Worm (Caenorhabditis elegans) whole organism, L2 larva: ENCODE measurements around the gene hir-1.

ENCODE experiments used
- C34F6.9 ChIP-seq: fragments of 150-350 bp; optimal IDR thresholded peaks from 2 replicates; lab custom pipeline; 2014; ENCODE audit warnings: missing biosample characterization, missing genetic modification characterization
- F13H6.1 ChIP-seq: sonication (generic microtip); optimal IDR thresholded peaks from 2 replicates; lab custom pipeline; 2016; ENCODE audit warnings: missing genetic modification characterization, missing compliant biosample characterization
- R02D3.7 ChIP-seq: fragments of 150-350 bp; optimal IDR thresholded peaks from 2 replicates; lab custom pipeline; 2014; ENCODE audit warnings: missing biosample characterization, missing genetic modification characterization
- Y55F3AM.14 ChIP-seq: fragments of 200-800 bp; sonication (Bioruptor generic); optimal IDR thresholded peaks from 2 replicates; lab custom pipeline; 2018; ENCODE audit warnings: mild to moderate bottlenecking, missing genetic modification characterization, missing compliant biosample characterization
- ZK546.5 ChIP-seq: sonication (generic microtip); optimal IDR thresholded peaks from 2 replicates; lab custom pipeline; 2017; ENCODE audit warnings: missing biosample characterization, missing genetic modification characterization
- alr-1 ChIP-seq: fragments of 150-350 bp; optimal IDR thresholded peaks from 2 replicates; lab custom pipeline; 2014; ENCODE audit warnings: missing biosample characterization, missing genetic modification characterization
- aly-2 ChIP-seq: fragments of 150-350 bp; optimal IDR thresholded peaks from 2 replicates; lab custom pipeline; 2014; ENCODE audit warnings: missing biosample characterization, missing genetic modification characterization
- ama-1 ChIP-seq: fragments of 150-350 bp; optimal IDR thresholded peaks from 2 replicates; lab custom pipeline; 2018; ENCODE audit warnings: inconsistent platforms
- blmp-1 ChIP-seq: sonication (generic microtip); optimal IDR thresholded peaks from 2 replicates; lab custom pipeline; 2017; ENCODE audit warnings: missing genetic modification characterization, mild to moderate bottlenecking, missing compliant biosample characterization, antibody characterized with exemption, moderate library complexity; ENCODE audit not compliant: insufficient read depth
- ceh-16 ChIP-seq: fragments of 150-350 bp; optimal IDR thresholded peaks from 2 replicates; lab custom pipeline; 2014; ENCODE audit warnings: missing biosample characterization, missing genetic modification characterization
- ceh-82 ChIP-seq: fragments of 150-350 bp; optimal IDR thresholded peaks from 2 replicates; lab custom pipeline; 2014; ENCODE audit warnings: missing biosample characterization, missing genetic modification characterization
- crh-2 ChIP-seq: sonication (generic microtip); optimal IDR thresholded peaks from 2 replicates; lab custom pipeline; 2017; ENCODE audit warnings: missing biosample characterization, missing genetic modification characterization
- dmd-4 ChIP-seq: sonication (generic microtip); optimal IDR thresholded peaks from 2 replicates; lab custom pipeline; 2017; ENCODE audit warnings: missing biosample characterization, missing genetic modification characterization
- egl-27 ChIP-seq: sonication (generic microtip); optimal IDR thresholded peaks from 3 replicates; lab custom pipeline; 2017; ENCODE audit warnings: missing biosample characterization, missing genetic modification reagents, missing genetic modification characterization
- elt-1 ChIP-seq: fragments of 150-350 bp; optimal IDR thresholded peaks from 2 replicates; lab custom pipeline; 2014; ENCODE audit warnings: missing biosample characterization, missing genetic modification characterization
- elt-3 ChIP-seq: sonication (generic microtip); optimal IDR thresholded peaks from 2 replicates; lab custom pipeline; 2017; ENCODE audit warnings: missing biosample characterization, missing genetic modification characterization
- fos-1 ChIP-seq: fragments of 150-350 bp; optimal IDR thresholded peaks from 2 replicates; lab custom pipeline; 2014; ENCODE audit warnings: missing biosample characterization, missing genetic modification characterization
- gmeb-1 ChIP-seq: fragments of 150-350 bp; optimal IDR thresholded peaks from 2 replicates; lab custom pipeline; 2014; ENCODE audit warnings: missing biosample characterization, missing genetic modification characterization
- lin-11 ChIP-seq: fragments of 150-350 bp; sonication (generic microtip); optimal IDR thresholded peaks from 2 replicates; lab custom pipeline; 2014; ENCODE audit warnings: missing biosample characterization, missing genetic modification characterization, inconsistent platforms, mixed read lengths
- lin-13 ChIP-seq: fragments of 150-350 bp; optimal IDR thresholded peaks from 2 replicates; lab custom pipeline; 2014; ENCODE audit warnings: missing biosample characterization, missing genetic modification reagents, missing genetic modification characterization
- lin-39 ChIP-seq: fragments of 150-350 bp; optimal IDR thresholded peaks from 2 replicates; lab custom pipeline; 2014; ENCODE audit warnings: missing biosample characterization, missing genetic modification reagents, missing genetic modification characterization
- lsy-2 ChIP-seq, 2 experiments: fragments of 150-350 bp in 1 of 2; sonication (generic microtip) in 1 of 2; optimal IDR thresholded peaks; 2 replicates each; lab custom pipeline; 2014 to 2017; ENCODE audit warnings: missing biosample characterization in 2 of 2, missing genetic modification characterization in 2 of 2
- mab-5 ChIP-seq: fragments of 150-350 bp; optimal IDR thresholded peaks from 2 replicates; lab custom pipeline; 2014; ENCODE audit warnings: missing biosample characterization, missing genetic modification characterization
- mbf-1 ChIP-seq: sonication (generic microtip); optimal IDR thresholded peaks from 2 replicates; lab custom pipeline; 2017; ENCODE audit warnings: missing biosample characterization, missing genetic modification characterization
- mdl-1 ChIP-seq, 2 experiments: fragments of 150-350 bp in 1 of 2; sonication (generic microtip) in 1 of 2; optimal IDR thresholded peaks; 2 replicates each; lab custom pipeline; 2017; ENCODE audit warnings: missing biosample characterization in 2 of 2, missing genetic modification characterization in 2 of 2
- nhr-10 ChIP-seq: sonication (generic microtip); optimal IDR thresholded peaks from 2 replicates; lab custom pipeline; 2017; ENCODE audit warnings: missing biosample characterization, missing genetic modification characterization
- nhr-11 ChIP-seq: fragments of 150-350 bp; optimal IDR thresholded peaks from 2 replicates; lab custom pipeline; 2014; ENCODE audit warnings: missing biosample characterization, missing genetic modification characterization
- nhr-12 ChIP-seq: fragments of 150-350 bp; optimal IDR thresholded peaks from 2 replicates; lab custom pipeline; 2014; ENCODE audit warnings: missing biosample characterization, missing genetic modification characterization
- nhr-129 ChIP-seq: fragments of 150-350 bp; optimal IDR thresholded peaks from 2 replicates; lab custom pipeline; 2014; ENCODE audit warnings: missing biosample characterization, missing genetic modification characterization
- nhr-21 ChIP-seq: fragments of 150-350 bp; optimal IDR thresholded peaks from 2 replicates; lab custom pipeline; 2014; ENCODE audit warnings: missing biosample characterization, missing genetic modification characterization
- nhr-23 ChIP-seq: fragments of 150-350 bp; optimal IDR thresholded peaks from 2 replicates; lab custom pipeline; 2014; ENCODE audit warnings: missing biosample characterization, missing genetic modification reagents, missing genetic modification characterization
- nhr-237 ChIP-seq: fragments of 150-350 bp; optimal IDR thresholded peaks from 2 replicates; lab custom pipeline; 2014; ENCODE audit warnings: missing biosample characterization, missing genetic modification characterization
- nhr-25 ChIP-seq: fragments of 150-350 bp; sonication (generic microtip); optimal IDR thresholded peaks from 3 replicates; lab custom pipeline; 2014; ENCODE audit warnings: missing biosample characterization, missing genetic modification characterization
- nhr-6 ChIP-seq: fragments of 150-350 bp; optimal IDR thresholded peaks from 2 replicates; lab custom pipeline; 2014; ENCODE audit warnings: missing biosample characterization, missing genetic modification characterization
- nhr-77 ChIP-seq: fragments of 150-350 bp; optimal IDR thresholded peaks from 2 replicates; lab custom pipeline; 2014; ENCODE audit warnings: missing biosample characterization, missing genetic modification characterization
- peb-1 ChIP-seq: fragments of 150-350 bp; optimal IDR thresholded peaks from 2 replicates; lab custom pipeline; 2014; ENCODE audit warnings: missing biosample characterization, missing genetic modification characterization
- sem-4 ChIP-seq: fragments of 150-350 bp; optimal IDR thresholded peaks from 2 replicates; lab custom pipeline; 2014; ENCODE audit warnings: missing biosample characterization, missing genetic modification reagents, missing genetic modification characterization
- skn-1 ChIP-seq: sonication (generic microtip); optimal IDR thresholded peaks from 2 replicates; lab custom pipeline; 2017; ENCODE audit warnings: missing biosample characterization, missing genetic modification characterization
- sma-3 ChIP-seq: sonication (generic microtip); optimal IDR thresholded peaks from 2 replicates; lab custom pipeline; 2016; ENCODE audit warnings: missing genetic modification reagents, missing genetic modification characterization, missing compliant biosample characterization
- sma-9 ChIP-seq, 2 experiments: fragments of 150-350 bp in 1 of 2; sonication (generic microtip) in 1 of 2; optimal IDR thresholded peaks; 2 replicates each; lab custom pipeline; 2014 to 2016; ENCODE audit warnings: missing genetic modification characterization in 2 of 2, mild to moderate bottlenecking in 1 of 2, missing biosample characterization in 1 of 2, missing compliant biosample characterization in 1 of 2, missing genetic modification reagents in 1 of 2, moderate library complexity in 1 of 2
- snpc-4 ChIP-seq: fragments of 150-350 bp; optimal IDR thresholded peaks from 2 replicates; lab custom pipeline; 2014; ENCODE audit warnings: missing biosample characterization, missing genetic modification characterization
- unc-39 ChIP-seq: fragments of 150-350 bp; optimal IDR thresholded peaks from 2 replicates; lab custom pipeline; 2014; ENCODE audit warnings: missing biosample characterization, missing genetic modification characterization
- unc-55 ChIP-seq: fragments of 150-350 bp; sonication (generic microtip); optimal IDR thresholded peaks from 3 replicates; lab custom pipeline; 2014; ENCODE audit warnings: missing biosample characterization, missing genetic modification reagents, missing genetic modification characterization
- unc-62 ChIP-seq: fragments of 150-350 bp; optimal IDR thresholded peaks from 2 replicates; lab custom pipeline; 2014; ENCODE audit warnings: missing biosample characterization, missing genetic modification reagents, missing genetic modification characterization
- zag-1 ChIP-seq: fragments of 150-350 bp; optimal IDR thresholded peaks from 2 replicates; lab custom pipeline; 2014; ENCODE audit warnings: missing biosample characterization, missing genetic modification characterization
- ztf-1 ChIP-seq: fragments of 200-800 bp; sonication (Bioruptor generic); conservative IDR thresholded peaks from 2 replicates; pipeline ENCODE4 v1.3.6; 2022; ENCODE audit warnings: missing genetic modification characterization, missing compliant biosample characterization
- ztf-11 ChIP-seq: sonication (generic microtip); optimal IDR thresholded peaks from 2 replicates; lab custom pipeline; 2017; ENCODE audit warnings: missing biosample characterization, missing genetic modification characterization
- ztf-4 ChIP-seq: fragments of 150-350 bp; optimal IDR thresholded peaks from 2 replicates; lab custom pipeline; 2014; ENCODE audit warnings: missing biosample characterization, missing genetic modification characterization

The hir-1 gene

DNA sequence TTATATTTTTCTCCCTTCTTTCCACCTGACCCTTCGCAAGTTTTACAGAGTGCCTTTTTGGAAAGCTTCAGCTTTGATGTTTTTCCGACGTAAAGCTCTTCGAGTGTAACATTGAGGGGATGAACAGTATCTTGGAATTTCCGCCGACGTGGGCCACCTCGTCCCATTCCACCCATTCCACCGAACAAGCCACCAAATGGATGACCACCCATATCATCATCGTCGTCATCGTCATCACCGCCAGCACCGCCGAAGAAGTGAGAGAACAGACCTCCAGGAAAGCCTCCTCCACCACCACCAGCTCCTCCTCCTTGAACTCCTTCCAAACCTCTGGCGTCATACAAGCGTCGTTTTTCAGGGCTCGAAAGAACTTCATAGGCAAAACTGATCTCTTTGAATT lies 17.6 kb upstream of the hir-1 start:
- TF ChIP-seq ztf-1 (GFP tag; lab: Robert Waterston, UW) (no peak), snpc-4 (no peak), mdl-1 (tag; optimal IDR thresholded peaks at IDR 0.05; lab: Kevin White, UChicago) (no peak), nhr-21 (tag; lab: Kevin White, UChicago) (no peak), lin-39 (tag; lab: Kevin White, UChicago) (no peak), sem-4 (tag; lab: Kevin White, UChicago) (no peak), unc-62 (GFP tag; lab: Kevin White, UChicago) (no peak), nhr-11 (tag; lab: Kevin White, UChicago) (no peak), R02D3.7 (tag; lab: Kevin White, UChicago) (no peak), aly-2 (no peak), ztf-4 (tag; lab: Kevin White, UChicago) (no peak), nhr-10 (no peak), ztf-11 (tag; lab: Kevin White, UChicago) (no peak), crh-2 (tag; lab: Kevin White, UChicago) (no peak), nhr-12 (tag; lab: Kevin White, UChicago) (no peak), elt-1 (no peak), unc-55 (GFP tag; lab: Kevin White, UChicago) (no peak), ceh-16 (tag; lab: Kevin White, UChicago) (no peak)

DNA sequence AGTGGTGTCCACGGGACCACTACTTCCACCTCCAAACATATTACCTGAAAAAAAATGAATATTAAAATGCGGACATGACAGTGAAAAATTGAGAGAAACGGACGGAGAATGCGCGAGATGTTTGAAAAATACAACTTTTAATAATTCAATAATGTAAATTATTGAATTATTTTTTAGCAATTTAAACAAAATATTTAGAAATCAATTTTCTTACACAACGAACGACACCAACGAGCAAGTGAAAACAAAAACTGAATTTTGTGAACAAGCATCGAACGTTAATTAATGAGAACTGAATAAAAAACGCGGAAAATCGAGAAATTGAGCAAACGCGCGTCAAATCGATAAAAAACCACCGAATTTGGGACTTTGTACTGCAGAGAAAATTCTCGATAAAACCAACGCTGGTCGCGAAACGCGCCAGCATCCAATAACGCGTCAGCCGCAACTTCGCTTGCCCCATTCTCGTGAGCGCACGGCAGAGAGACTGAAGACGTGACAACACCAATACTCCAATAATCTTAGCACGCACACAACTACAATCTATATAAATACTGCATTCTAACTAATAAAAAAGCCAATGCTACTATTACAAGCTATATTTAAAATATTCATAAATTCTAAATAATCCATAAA lies 17.0 kb upstream of the hir-1 start, which contains the start of the genes dnj-19 and nhr-47:
dnj-19 (minus strand) TSS at position 51 of the 636 bp plus-strand sequence.
nhr-47 (plus strand) TSS at position 447 of the 636 bp plus-strand sequence.
- TF ChIP-seq C34F6.9 (tag; lab: Kevin White, UChicago) = peak; percentile 96
- peak; percentile 50 for TF ChIP-seq ceh-82 (tag; lab: Kevin White, UChicago)
- no peak for TF ChIP-seq dmd-4 (tag; lab: Kevin White, UChicago)
- peak; percentile 61 for TF ChIP-seq ceh-16 (tag; lab: Kevin White, UChicago)
- TF ChIP-seq mbf-1 (tag; lab: Kevin White, UChicago) = no peak
- peak; percentile 36 for TF ChIP-seq R02D3.7 (tag; lab: Kevin White, UChicago)
- TF ChIP-seq nhr-237 (tag; lab: Kevin White, UChicago) = peak; percentile 7
- peak; percentile 86 for TF ChIP-seq mab-5 (tag; lab: Kevin White, UChicago)
- peak; percentile 66 for TF ChIP-seq ztf-4 (tag; lab: Kevin White, UChicago)
- TF ChIP-seq F13H6.1 (tag; lab: Kevin White, UChicago) = peak; percentile 88
- peak; percentile 90 for TF ChIP-seq gmeb-1 (tag; lab: Kevin White, UChicago)
- peak; percentile 95 for TF ChIP-seq unc-55 (GFP tag; lab: Kevin White, UChicago)
- TF ChIP-seq elt-3 (tag; lab: Kevin White, UChicago) = no peak
- peak; percentile 37 for TF ChIP-seq nhr-12 (tag; lab: Kevin White, UChicago)
- peak in 1 of 2 experiments; percentile 68 for TF ChIP-seq mdl-1 (tag; optimal IDR thresholded peaks at IDR 0.05; lab: Kevin White, UChicago)
- no peak for TF ChIP-seq ZK546.5 (tag; lab: Kevin White, UChicago)
- TF ChIP-seq peb-1 (tag; lab: Kevin White, UChicago) = no peak
- no peak for TF ChIP-seq unc-39
- TF ChIP-seq ama-1 (lab: Kevin White, UChicago) = peak; percentile 7
- TF ChIP-seq nhr-129 (tag; lab: Kevin White, UChicago) = peak; percentile 87
- TF ChIP-seq nhr-25 (tag; lab: Kevin White, UChicago) = peak; percentile 85
- peak; percentile 42 for TF ChIP-seq nhr-10
- no peak for TF ChIP-seq aly-2
- peak; percentile 56 for TF ChIP-seq nhr-6 (tag; lab: Kevin White, UChicago)
- no peak for TF ChIP-seq lin-39 (tag; lab: Kevin White, UChicago)
- peak; percentile 26 for TF ChIP-seq blmp-1 (tag; lab: Kevin White, UChicago)
- TF ChIP-seq lin-13 (GFP tag; lab: Kevin White, UChicago) = peak; percentile 83
- TF ChIP-seq zag-1 (tag; lab: Kevin White, UChicago) = peak; percentile 43
- peak; percentile 22 for TF ChIP-seq unc-62 (GFP tag; lab: Kevin White, UChicago)
- peak; percentile 73 for TF ChIP-seq egl-27
- no peak for TF ChIP-seq ztf-11 (tag; lab: Kevin White, UChicago)
- no peak for TF ChIP-seq nhr-77 (tag; lab: Kevin White, UChicago)
- TF ChIP-seq sma-3 (GFP tag; lab: Kevin White, UChicago) = peak; percentile 90
- TF ChIP-seq lsy-2 (tag; optimal IDR thresholded peaks at IDR 0.05; lab: Kevin White, UChicago) = peak; percentile 89 to 93
- TF ChIP-seq nhr-23 (tag; lab: Kevin White, UChicago) = no peak
- no peak for TF ChIP-seq nhr-11 (tag; lab: Kevin White, UChicago)
- TF ChIP-seq alr-1 (tag; lab: Kevin White, UChicago) = no peak
- peak; percentile 49 for TF ChIP-seq fos-1 (tag; lab: Kevin White, UChicago)
- peak; percentile 93 for TF ChIP-seq crh-2 (tag; lab: Kevin White, UChicago)
- no peak for TF ChIP-seq ztf-1 (GFP tag; lab: Robert Waterston, UW)
- peak; percentile 74 for TF ChIP-seq snpc-4
- peak; percentile 91 for TF ChIP-seq sma-9 (GFP tag; optimal IDR thresholded peaks at IDR 0.05; lab: Kevin White, UChicago)
- TF ChIP-seq sma-9 (tag; optimal IDR thresholded peaks at IDR 0.05; lab: Kevin White, UChicago) = no peak
- no peak for TF ChIP-seq elt-1
- peak; percentile 81 for TF ChIP-seq nhr-21 (tag; lab: Kevin White, UChicago)
- TF ChIP-seq skn-1 = no peak
- TF ChIP-seq lin-11 = peak; percentile 97
- peak; percentile 84 for TF ChIP-seq sem-4 (tag; lab: Kevin White, UChicago)
- TF ChIP-seq Y55F3AM.14 (GFP tag; lab: Kevin White, UChicago) = peak; percentile 99
